Fruit fly (Drosophila melanogaster): ENCODE results near the gene CG8892.

- TF ChIP-seq pan (optimal IDR thresholded peaks at IDR 0.05) (no peak), EcR (GFP tag; optimal IDR thresholded peaks at IDR 0.05) (no peak)
Measured at dm6 chr2L:4930541-4930940, 50.9 kb downstream of the CG8892 start.

Measured in whole organism.